Worm (Caenorhabditis elegans): ENCODE data around the gene let-767.

let-767 gene

DNA sequence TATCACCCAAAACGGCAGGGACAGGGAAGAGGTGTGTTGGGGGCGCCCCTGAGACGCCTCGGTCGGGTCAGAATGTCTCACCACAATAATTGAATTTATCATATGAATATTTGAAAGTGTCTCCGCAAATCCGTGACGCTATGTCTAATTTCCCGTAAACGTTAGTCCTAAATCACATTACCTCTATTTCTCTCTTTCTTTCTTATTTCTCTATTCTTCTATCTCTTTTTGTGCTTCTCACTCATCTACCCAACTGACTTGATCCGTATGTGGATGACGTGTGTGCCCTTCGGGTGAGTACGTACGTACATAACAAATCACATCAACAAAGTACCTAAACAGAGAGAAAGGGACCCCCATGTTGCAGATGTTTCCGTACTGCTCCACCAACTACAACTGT lies 22.4 kb downstream of the let-767 start:
- TF ChIP-seq unc-62 (GFP tag; optimal IDR thresholded peaks at IDR 0.05): no peak

ce11 chrIII:6316795-6317194 lies 23.0 kb downstream of the let-767 start:
- TF ChIP-seq unc-62 (GFP tag; optimal IDR thresholded peaks at IDR 0.05): no peak

- no peak for TF ChIP-seq unc-62 (GFP tag; optimal IDR thresholded peaks at IDR 0.05)
These were observed 24.3 kb downstream of the let-767 start for ce11 chrIII:6315515-6315914.

DNA sequence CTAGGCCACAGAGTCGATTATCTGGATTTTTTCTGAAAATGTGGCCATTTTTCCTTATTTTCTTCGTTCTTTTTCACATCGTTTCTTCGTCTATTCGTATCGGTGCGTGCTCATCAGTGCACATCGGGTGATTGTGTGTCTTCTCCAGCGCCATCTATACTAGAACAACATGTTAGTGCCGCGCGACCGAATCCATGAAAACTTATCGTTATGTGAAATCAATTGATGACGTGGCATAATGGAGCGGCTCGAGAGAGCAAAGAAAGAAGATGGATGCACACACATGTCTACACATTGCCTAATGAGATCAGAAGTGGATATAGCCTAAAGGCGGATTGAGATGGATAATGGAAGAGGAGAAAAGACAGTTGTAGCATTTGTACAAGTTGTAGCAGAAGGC lies 27.5 kb downstream of the let-767 start:
- no peak for TF ChIP-seq unc-62 (GFP tag; optimal IDR thresholded peaks at IDR 0.05)

ce11 chrIII:6311452-6311851 lies 28.3 kb downstream of the let-767 start:
- TF ChIP-seq unc-62 (GFP tag; optimal IDR thresholded peaks at IDR 0.05): no peak

DNA sequence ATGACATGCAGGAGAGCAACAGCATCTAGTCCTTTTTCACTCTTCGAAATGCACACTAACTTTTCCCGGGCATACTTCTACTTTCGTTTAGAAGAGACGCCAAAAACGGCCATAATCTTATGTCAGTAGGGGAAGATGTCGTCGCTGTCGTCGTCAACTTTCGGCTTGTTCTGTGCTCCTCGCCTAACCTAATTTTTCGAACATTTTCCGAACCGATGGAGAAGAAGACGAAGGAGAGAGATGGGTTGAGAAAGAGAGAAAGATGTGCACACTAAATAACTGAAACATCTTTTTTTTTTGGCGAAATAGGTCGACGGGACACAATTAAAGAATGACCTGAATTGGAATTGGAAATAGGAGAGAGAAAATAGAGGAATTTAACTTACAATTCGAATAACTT lies 29.4 kb downstream of the let-767 start:
- TF ChIP-seq unc-62 (GFP tag; optimal IDR thresholded peaks at IDR 0.05): no peak

- TF ChIP-seq unc-62 (GFP tag; optimal IDR thresholded peaks at IDR 0.05): no peak
These were observed 30.7 kb downstream of the let-767 start, which contains the start of gene gar-2 for ce11 chrIII:6309066-6309465. gar-2 (plus strand) TSS chrIII:6309366.

ce11 chrIII:6307832-6308231 lies 31.9 kb downstream of the let-767 start:
- no peak for TF ChIP-seq unc-62 (GFP tag; optimal IDR thresholded peaks at IDR 0.05)

- no peak for TF ChIP-seq unc-62 (GFP tag; optimal IDR thresholded peaks at IDR 0.05)
These were observed 36.0 kb downstream of the let-767 start for ce11 chrIII:6303787-6304186.

ce11 chrIII:6303114-6303647 lies 36.6 kb downstream of the let-767 start, which contains the start of gene F47D12.9:
F47D12.9 (minus strand) TSS chrIII:6303380.
- TF ChIP-seq unc-62 (GFP tag; optimal IDR thresholded peaks at IDR 0.05): no peak

DNA sequence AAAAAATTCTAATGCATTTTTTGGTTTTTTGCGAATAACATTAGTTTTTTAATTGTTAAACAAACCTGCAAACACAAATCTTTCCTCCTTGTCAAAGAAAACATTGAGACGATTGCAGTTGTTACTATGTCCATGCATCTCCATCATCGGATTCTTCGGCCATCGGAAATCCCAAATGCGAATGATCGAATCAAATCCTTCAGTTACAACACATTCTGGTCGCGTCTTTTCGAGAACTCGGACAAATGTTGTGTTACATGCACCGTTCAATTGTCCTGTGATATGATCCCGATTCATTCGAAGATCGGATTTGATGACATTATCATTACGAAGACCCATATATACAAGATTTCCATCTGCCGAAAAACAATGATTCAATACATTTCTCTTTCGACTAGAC lies 39.5 kb downstream of the let-767 start:
- TF ChIP-seq unc-62 (GFP tag; optimal IDR thresholded peaks at IDR 0.05): no peak

ce11 chrIII:6298131-6298530 lies 41.6 kb downstream of the let-767 start, which contains the start of gene F47D12.3:
F47D12.3 (plus strand) TSS chrIII:6298461.
- no peak for TF ChIP-seq unc-62 (GFP tag; optimal IDR thresholded peaks at IDR 0.05)

ce11 chrIII:6297599-6297998 lies 42.2 kb downstream of the let-767 start:
- TF ChIP-seq unc-62 (GFP tag; optimal IDR thresholded peaks at IDR 0.05): no peak

DNA sequence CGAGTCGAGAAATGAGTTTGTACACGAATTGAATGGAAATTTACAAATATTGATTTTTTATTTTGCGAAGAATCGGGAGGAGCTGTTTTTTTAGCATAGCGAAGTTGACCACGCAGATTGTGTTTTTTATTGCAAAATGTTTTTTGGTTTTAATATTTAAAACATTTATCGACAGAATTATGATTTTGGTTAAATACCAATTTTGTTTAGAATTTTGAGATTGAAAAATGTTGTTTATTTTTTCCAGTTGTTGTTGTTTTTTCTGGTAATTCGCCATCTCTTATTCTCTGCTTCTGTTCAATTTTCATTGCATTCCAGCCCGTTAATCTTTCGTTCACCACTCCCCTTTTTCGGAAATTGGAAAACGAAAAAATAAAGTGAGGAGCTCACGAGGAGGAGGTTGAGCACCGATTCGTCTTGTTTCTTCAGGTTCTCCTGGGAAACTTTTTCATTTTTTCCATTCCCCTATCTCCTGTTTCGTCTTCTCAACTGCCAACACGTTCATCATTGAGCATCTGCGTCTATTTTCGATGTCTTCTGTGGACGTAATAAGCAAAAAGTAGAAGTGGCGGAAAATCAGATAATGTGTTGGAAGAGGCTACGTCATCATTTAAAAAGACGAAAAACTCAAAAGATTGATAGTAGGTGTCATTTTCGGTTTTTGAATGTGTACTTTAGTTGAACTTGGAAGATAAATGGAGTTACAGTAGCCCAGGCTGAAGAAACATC lies 43.6 kb downstream of the let-767 start, which contains the start of gene F47D12.7:
F47D12.7 (minus strand) TSS at position 51 of the 729 bp plus-strand sequence.
- TF ChIP-seq unc-62 (GFP tag; optimal IDR thresholded peaks at IDR 0.05): no peak

- no peak for TF ChIP-seq unc-62 (GFP tag; optimal IDR thresholded peaks at IDR 0.05)
These were observed 49.1 kb downstream of the let-767 start for ce11 chrIII:6290469-6291182.

DNA sequence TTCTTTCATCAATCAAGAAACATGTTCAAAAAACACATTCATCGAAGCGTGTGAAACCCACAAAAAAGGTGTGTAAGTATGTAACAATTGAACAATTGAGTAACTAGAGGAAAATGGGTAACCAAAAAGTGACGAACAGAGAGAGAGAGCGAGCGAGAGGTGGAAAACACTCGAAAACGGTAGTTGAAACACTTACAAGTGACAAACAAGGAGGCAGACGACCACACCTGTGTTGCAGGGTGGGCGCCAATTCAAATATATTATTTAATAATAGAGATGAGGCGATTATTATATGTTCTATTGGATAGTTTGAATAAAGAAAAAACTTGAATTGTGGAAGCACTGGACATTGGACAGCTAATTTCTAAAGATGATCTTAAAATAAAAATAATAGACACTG lies 50.4 kb downstream of the let-767 start:
- TF ChIP-seq unc-62 (GFP tag; optimal IDR thresholded peaks at IDR 0.05): no peak

Data from whole organism, dauer.